Worm (Caenorhabditis elegans) whole organism, L4 larva: ENCODE results near the gene srw-33.
A peak's percentile ranks its signal among the peaks of the same experiment; 100 is the strongest.

Experiments used
- ceh-44 ChIP-seq: fragments of 200-800 bp; sonication (Bioruptor generic); IDR thresholded peaks from 2 replicates; pipeline ENCODE4 v1.3.6; 2022; ENCODE audit warnings: missing genetic modification reagents, missing genetic modification characterization, missing compliant biosample characterization
- cey-2 ChIP-seq: sonication (generic microtip); optimal IDR thresholded peaks from 3 replicates; lab custom pipeline; 2017; ENCODE audit warnings: missing genetic modification characterization, mild to moderate bottlenecking, missing compliant biosample characterization, antibody characterized with exemption, borderline replicate concordance; ENCODE audit not compliant: insufficient read depth
- daf-16 ChIP-seq, 3 experiments: sonication (generic microtip); optimal IDR thresholded peaks; 2 replicates each; lab custom pipeline; 2016 to 2017; ENCODE audit warnings: missing genetic modification characterization in 3 of 3, missing genetic modification reagents in 3 of 3, mild to moderate bottlenecking in 2 of 3, missing compliant biosample characterization in 2 of 3, missing biosample characterization in 1 of 3, moderate library complexity in 1 of 3
- dmd-6 ChIP-seq: fragments of 200-800 bp; sonication (Bioruptor generic); IDR thresholded peaks from 2 replicates; pipeline ENCODE4 v1.3.6; 2022; ENCODE audit warnings: missing genetic modification reagents, missing genetic modification characterization, missing compliant biosample characterization
- dpl-1 ChIP-seq: fragments of 150-350 bp; optimal IDR thresholded peaks from 2 replicates; lab custom pipeline; 2014; ENCODE audit warnings: missing biosample characterization, missing genetic modification reagents, missing genetic modification characterization
- egl-43 ChIP-seq: fragments of 200-800 bp; sonication (Bioruptor generic); IDR thresholded peaks from 2 replicates; pipeline ENCODE4 v1.3.6; 2022; ENCODE audit warnings: missing genetic modification reagents, missing genetic modification characterization, missing compliant biosample characterization
- gei-8 ChIP-seq: fragments of 200-800 bp; sonication (Bioruptor generic); optimal IDR thresholded peaks from 2 replicates; lab custom pipeline; 2018; ENCODE audit warnings: mild to moderate bottlenecking, missing genetic modification characterization, missing compliant biosample characterization
- jun-1 ChIP-seq: fragments of 150-350 bp; optimal IDR thresholded peaks from 2 replicates; lab custom pipeline; 2014; ENCODE audit warnings: missing biosample characterization, missing genetic modification reagents, missing genetic modification characterization
- lin-39 ChIP-seq: fragments of 150-350 bp; optimal IDR thresholded peaks from 2 replicates; lab custom pipeline; 2014; ENCODE audit warnings: missing biosample characterization, missing genetic modification reagents, missing genetic modification characterization
- lsy-2 ChIP-seq, 2 experiments: fragments of 150-350 bp in 1 of 2; sonication (generic microtip) in 1 of 2; optimal IDR thresholded peaks; 2 replicates each; lab custom pipeline; 2014 to 2017; ENCODE audit warnings: missing biosample characterization in 2 of 2, missing genetic modification characterization in 2 of 2
- madf-9 ChIP-seq: fragments of 200-800 bp; sonication (Bioruptor generic); conservative IDR thresholded peaks from 2 replicates; pipeline ENCODE4 v1.3.6; 2022; ENCODE audit warnings: missing genetic modification reagents, missing genetic modification characterization, missing compliant biosample characterization
- mdt-29 ChIP-seq: fragments of 200-800 bp; sonication (Bioruptor generic); IDR thresholded peaks from 2 replicates; pipeline ENCODE4 v1.3.6; 2022; ENCODE audit warnings: missing genetic modification reagents, missing genetic modification characterization, missing compliant biosample characterization
- mep-1 ChIP-seq: fragments of 150-350 bp; sonication (generic microtip); optimal IDR thresholded peaks from 3 replicates; lab custom pipeline; 2014; ENCODE audit warnings: missing biosample characterization, missing genetic modification characterization
- mxl-2 ChIP-seq: fragments of 200-800 bp; sonication (Bioruptor generic); conservative IDR thresholded peaks from 2 replicates; pipeline ENCODE4 v1.3.6; 2022; ENCODE audit warnings: missing genetic modification reagents, missing genetic modification characterization, missing compliant biosample characterization
- nhr-11 ChIP-seq: fragments of 150-350 bp; optimal IDR thresholded peaks from 2 replicates; lab custom pipeline; 2014; ENCODE audit warnings: missing biosample characterization, missing genetic modification characterization
- nhr-25 ChIP-seq: sonication (generic microtip); optimal IDR thresholded peaks from 2 replicates; lab custom pipeline; 2017; ENCODE audit warnings: missing genetic modification characterization, mild to moderate bottlenecking, missing compliant biosample characterization, antibody characterized with exemption, moderate library complexity, borderline replicate concordance; ENCODE audit not compliant: insufficient read depth
- nhr-42 ChIP-seq: fragments of 200-800 bp; sonication (Bioruptor generic); IDR thresholded peaks from 2 replicates; pipeline ENCODE4 v1.3.6; 2022; ENCODE audit warnings: missing genetic modification characterization, missing compliant biosample characterization
- nhr-6 ChIP-seq: fragments of 150-350 bp; optimal IDR thresholded peaks from 2 replicates; lab custom pipeline; 2014; ENCODE audit warnings: missing biosample characterization, missing genetic modification characterization
- nhr-76 ChIP-seq: fragments of 150-350 bp; optimal IDR thresholded peaks from 2 replicates; lab custom pipeline; 2014; ENCODE audit warnings: missing biosample characterization, missing genetic modification characterization
- nhr-77 ChIP-seq: fragments of 150-350 bp; optimal IDR thresholded peaks from 2 replicates; lab custom pipeline; 2014; ENCODE audit warnings: missing biosample characterization, missing genetic modification characterization
- pha-4 ChIP-seq, 2 experiments: fragments of 150-350 bp in 1 of 2; fragments of 200-800 bp in 1 of 2; sonication (Bioruptor generic) in 1 of 2; IDR thresholded peaks in 1 of 2; optimal IDR thresholded peaks in 1 of 2; 2 replicates each; pipeline versions ENCODE4 v1.3.6 to Lab custom; 2014 to 2022; ENCODE audit warnings: missing genetic modification characterization in 2 of 2, missing genetic modification reagents in 2 of 2, missing biosample characterization in 1 of 2, missing compliant biosample characterization in 1 of 2
- rbr-2 ChIP-seq: sonication (generic microtip); optimal IDR thresholded peaks from 2 replicates; lab custom pipeline; 2016; ENCODE audit warnings: missing genotype, missing genetic modification characterization, missing compliant biosample characterization
- snpc-1.2 ChIP-seq: fragments of 200-800 bp; sonication (Bioruptor generic); IDR thresholded peaks from 2 replicates; pipeline ENCODE4 v1.3.6; 2022; ENCODE audit warnings: missing genetic modification reagents, missing genetic modification characterization, missing compliant biosample characterization
- unc-130 ChIP-seq: sonication (generic microtip); optimal IDR thresholded peaks from 2 replicates; lab custom pipeline; 2016; ENCODE audit warnings: missing genetic modification reagents, missing genetic modification characterization, missing compliant biosample characterization

Gene srw-33

DNA sequence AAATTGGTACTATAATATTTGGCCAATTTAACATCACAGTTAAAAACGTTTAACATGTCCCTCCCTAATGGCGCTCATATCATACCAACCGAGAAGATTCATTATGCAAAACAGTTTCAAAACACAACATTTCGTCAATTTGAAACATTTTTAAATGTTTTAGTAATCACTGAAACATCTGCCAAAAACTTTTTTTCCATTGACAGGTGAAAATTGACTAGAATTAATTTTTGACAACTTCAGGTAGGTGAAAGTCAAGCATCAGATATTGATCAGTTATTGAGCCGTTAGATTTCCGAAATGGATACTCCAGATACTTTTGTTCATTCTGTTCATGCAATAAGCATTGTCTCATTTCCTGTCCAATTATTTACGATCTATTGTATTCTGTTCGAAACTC, 44.4 kb downstream of the srw-33 start, which contains the start of gene srh-257 (continued):
- TF ChIP-seq nhr-76 (tag; lab: Kevin White, UChicago), result no peak

ce11 chrV:15404859-15405258, 46.5 kb downstream of the srw-33 start, which contains the start of gene srh-258:
srh-258 (plus strand) TSS chrV:15405159.
- no peak for TF ChIP-seq snpc-1.2 (GFP tag; lab: Robert Waterston, UW)
- no peak for TF ChIP-seq egl-43 (GFP tag; lab: Robert Waterston, UW)
- TF ChIP-seq nhr-77, result no peak

ce11 chrV:15401856-15402314, 49.4 kb downstream of the srw-33 start, which contains the start of gene fbxa-135:
fbxa-135 (plus strand) TSS chrV:15402264.
- TF ChIP-seq lsy-2 (tag; optimal IDR thresholded peaks at IDR 0.05; lab: Kevin White, UChicago) (no peak), madf-9 (GFP tag; lab: Robert Waterston, UW) (no peak), unc-130 (GFP tag; lab: Kevin White, UChicago) (no peak), rbr-2 (tag; lab: Kevin White, UChicago) (no peak), cey-2 (no peak), ceh-44 (GFP tag; lab: Robert Waterston, UW) (no peak), daf-16 (GFP tag; optimal IDR thresholded peaks at IDR 0.05; lab: Kevin White, UChicago) (no peak), daf-16 (tag; optimal IDR thresholded peaks at IDR 0.05; lab: Kevin White, UChicago) (peak; percentile 93), mep-1 (tag; lab: Kevin White, UChicago) (no peak), mdt-29 (no peak)

DNA sequence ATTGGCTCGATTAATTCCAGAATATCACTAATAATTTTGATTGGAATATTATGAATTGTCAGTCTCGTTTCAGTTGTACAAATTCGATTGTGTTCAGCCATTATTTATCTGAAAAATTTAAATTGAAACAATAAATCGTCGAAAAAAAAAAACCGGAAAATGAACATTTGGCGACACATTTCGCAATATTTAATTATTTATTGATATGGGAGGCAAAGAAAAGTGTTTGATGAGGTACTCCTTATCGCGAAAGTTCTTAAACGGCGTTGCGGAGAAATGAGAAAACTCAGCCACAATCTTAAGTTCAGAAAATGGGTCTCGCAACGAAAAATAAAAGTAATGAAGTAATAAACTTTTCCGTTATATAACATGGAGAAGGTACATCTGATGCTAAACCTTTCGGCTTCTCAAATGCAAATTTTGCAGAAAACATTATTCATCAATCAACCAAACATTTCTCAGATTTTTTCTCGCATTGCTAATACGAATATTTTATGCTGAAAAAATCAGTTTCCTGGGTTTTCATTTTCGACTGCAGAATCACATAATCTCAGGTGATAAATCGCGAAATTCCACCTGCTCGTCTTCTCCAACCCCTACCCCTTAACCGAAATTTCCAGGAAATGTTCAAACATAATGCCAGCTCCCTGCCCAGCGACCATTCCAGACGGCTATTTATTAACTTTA, 51.5 kb downstream of the srw-33 start, which contains the start of the genes T06E6.15 and sri-7:
Gene T06E6.15 (minus strand): TSS at position 101 of the 687 bp plus-strand sequence.
Gene sri-7 (plus strand): TSS at position 637 of the 687 bp plus-strand sequence.
- TF ChIP-seq lin-39 (tag; lab: Kevin White, UChicago), result no peak
- TF ChIP-seq nhr-42 (GFP tag; lab: Robert Waterston, UW), result no peak
- no peak for TF ChIP-seq jun-1 (tag; lab: Kevin White, UChicago)
- no peak for TF ChIP-seq gei-8 (GFP tag; lab: Kevin White, UChicago)
- no peak for TF ChIP-seq mxl-2 (GFP tag; lab: Robert Waterston, UW)
- TF ChIP-seq dpl-1 (GFP tag; lab: Kevin White, UChicago), result no peak
- no peak for TF ChIP-seq nhr-25 (tag; lab: Kevin White, UChicago)
- no peak for TF ChIP-seq nhr-77
- no peak for TF ChIP-seq dmd-6
- TF ChIP-seq nhr-11 (tag; lab: Kevin White, UChicago), result no peak
- no peak for TF ChIP-seq nhr-6 (tag; lab: Kevin White, UChicago)
- TF ChIP-seq ceh-44 (GFP tag; lab: Robert Waterston, UW), result no peak
- TF ChIP-seq pha-4 (GFP tag; IDR thresholded peaks at IDR 0.05; lab: Robert Waterston, UW), result no peak
- no peak for TF ChIP-seq pha-4 (tag; optimal IDR thresholded peaks at IDR 0.05; lab: Kevin White, UChicago)
- TF ChIP-seq, all 104 proteins: peak for 0
